Fruit fly (Drosophila melanogaster): Measurements from ENCODE around the gene Rrp6.

The Rrp6 gene

DNA sequence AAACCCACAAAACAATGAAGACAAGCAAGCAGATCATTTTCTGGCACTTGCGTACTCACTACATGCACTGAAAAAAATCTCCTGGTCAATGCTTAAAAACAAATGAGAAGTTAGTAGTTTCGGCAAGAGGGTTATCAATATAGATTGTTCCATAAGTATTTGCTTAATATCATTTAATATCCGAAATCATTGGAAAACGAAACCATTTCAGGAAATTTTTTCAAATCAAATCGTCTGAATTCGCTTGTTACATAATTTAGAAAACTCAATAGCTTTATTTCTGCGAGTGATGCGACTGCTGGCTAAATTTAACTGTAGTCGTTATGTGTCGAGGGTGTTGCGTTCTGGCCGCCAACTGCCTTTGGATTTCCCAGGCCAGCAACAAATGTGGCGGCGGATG lies 7.9 kb downstream of the Rrp6 start:
- TF ChIP-seq noc (tag; optimal IDR thresholded peaks at IDR 0.05), result no peak

DNA sequence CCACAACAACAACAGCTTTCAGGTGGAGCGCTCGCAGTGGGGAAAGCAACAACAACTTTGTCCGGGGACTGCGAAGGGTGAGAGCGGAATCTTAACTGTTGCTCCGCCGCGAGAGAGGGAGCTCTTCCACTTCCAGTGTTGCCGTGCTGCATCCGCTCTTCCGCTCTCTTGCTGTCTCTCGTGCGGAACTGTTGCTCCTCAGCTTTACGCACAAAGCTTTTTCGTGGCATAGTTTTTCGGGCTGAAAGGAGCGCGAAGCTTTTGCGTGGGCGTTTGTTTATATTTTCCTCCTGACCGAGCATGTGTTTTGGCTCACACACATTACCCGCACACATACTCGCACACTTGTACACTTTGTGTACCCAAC lies 10.1 kb downstream of the Rrp6 start:
- no peak for TF ChIP-seq noc (tag; optimal IDR thresholded peaks at IDR 0.05)

DNA sequence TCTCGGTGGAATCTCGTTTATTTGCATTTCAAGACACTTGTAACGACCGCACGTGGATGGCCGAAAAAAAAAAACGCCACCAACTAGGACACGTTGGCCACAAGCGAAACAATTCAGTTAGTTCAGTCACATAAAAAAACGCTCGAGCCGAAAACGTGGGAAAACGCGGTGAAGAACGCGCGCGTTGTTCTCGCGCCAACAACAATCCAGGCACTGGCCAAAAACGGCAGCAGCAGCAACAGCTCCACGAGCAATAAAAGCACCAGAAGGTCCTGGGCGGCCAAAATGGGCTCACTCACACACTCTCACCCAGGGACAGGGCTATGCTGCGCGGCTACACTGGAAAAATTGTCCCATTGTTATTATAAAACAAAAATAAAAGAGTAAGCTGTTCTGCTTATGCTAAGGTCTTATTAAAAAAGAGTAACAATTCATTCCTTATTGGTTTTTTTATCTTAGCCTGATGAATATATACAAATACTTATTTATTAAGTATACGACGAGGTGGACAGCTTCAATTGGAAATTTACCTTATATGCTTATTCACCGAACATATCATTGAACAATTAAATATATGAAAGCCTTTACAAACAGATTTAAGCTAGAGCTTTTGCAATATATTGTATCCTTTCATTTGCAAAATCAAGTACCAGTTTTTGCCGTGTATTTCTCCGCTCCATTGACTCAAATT lies 10.6 kb downstream of the Rrp6 start, which contains the start of gene btsz:
Gene btsz (minus strand): TSS at position 215 of the 691 bp plus-strand sequence.
- TF ChIP-seq noc (tag; optimal IDR thresholded peaks at IDR 0.05), result no peak

DNA sequence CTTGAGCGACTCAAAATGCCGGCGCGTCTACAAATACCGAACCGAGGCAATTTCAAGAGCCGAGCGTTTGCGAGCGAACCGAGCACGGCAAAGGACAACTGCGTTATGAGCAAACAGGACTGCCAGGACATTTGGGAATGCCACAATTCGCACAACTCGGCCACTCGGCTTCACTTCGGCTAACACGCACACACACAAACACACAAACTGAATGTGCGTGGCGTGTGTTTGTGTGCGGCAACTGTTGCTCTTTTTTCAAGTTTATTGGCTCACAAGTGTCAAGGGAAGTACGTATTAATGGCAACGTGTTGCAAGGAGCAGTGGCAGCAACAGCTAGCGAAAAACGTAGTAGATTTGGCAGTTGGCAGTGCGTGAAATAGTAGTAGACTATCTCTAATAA lies 12.7 kb downstream of the Rrp6 start:
- no peak for TF ChIP-seq noc (tag; optimal IDR thresholded peaks at IDR 0.05)

DNA sequence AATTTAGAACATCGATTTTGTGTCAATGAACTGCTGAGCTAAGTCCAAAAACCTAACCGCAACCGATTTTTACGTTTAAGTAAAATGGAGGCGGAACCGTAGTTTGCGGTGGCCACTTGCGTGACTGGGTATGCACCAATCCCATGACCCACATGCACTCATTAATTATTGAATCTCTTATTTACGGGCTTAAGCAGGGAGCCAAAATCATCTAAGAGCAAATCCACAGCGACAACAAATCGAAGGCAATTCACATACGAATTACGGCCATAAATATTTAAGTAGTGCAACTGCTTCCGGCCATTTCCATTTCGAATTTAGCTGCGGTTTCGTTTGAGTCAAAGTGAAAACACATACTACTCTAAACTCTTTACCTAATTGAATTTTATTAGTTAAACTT lies 21.2 kb downstream of the Rrp6 start:
- TF ChIP-seq noc (tag; optimal IDR thresholded peaks at IDR 0.05), result no peak

DNA sequence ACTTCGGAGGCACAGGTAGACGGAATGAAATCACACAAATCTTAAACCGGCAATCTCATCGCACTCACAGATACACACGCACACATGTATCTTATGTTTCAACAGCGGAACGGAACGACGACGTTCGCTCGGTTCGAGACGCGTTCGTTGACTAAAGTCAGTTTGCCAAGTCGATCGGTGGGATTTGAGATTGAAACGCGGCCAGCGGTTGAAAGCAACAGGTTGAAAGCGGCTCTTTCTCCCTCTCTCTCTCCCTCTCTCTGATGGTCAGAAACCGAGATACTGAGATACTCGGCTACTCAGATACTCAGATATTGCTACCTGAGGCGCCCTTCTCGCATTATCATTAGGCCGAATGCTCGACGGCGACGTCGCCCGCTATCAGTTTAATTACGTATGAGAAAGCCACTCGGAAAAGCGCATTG lies 32.3 kb downstream of the Rrp6 start:
- TF ChIP-seq noc (tag; optimal IDR thresholded peaks at IDR 0.05), result peak; percentile 48

DNA sequence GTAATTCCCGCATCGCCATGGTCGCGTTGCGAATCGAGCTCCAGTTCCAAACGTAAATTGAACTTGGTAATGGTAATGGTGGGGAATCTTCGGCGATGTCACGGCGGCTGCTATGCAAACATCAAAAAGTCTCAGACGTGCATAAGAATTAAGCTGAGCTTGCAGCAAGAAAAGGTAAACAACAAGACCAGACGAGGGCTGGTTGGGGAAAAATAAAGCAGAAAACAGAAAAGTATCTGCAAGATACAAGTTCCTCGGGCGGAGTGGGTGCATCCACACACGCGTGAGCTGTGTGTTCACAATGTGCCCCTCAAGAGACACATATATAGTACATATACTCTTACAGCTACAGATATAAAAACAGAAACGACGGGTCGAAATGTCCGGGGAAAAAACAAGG lies 33.4 kb downstream of the Rrp6 start:
- TF ChIP-seq noc (tag; optimal IDR thresholded peaks at IDR 0.05), result no peak

DNA sequence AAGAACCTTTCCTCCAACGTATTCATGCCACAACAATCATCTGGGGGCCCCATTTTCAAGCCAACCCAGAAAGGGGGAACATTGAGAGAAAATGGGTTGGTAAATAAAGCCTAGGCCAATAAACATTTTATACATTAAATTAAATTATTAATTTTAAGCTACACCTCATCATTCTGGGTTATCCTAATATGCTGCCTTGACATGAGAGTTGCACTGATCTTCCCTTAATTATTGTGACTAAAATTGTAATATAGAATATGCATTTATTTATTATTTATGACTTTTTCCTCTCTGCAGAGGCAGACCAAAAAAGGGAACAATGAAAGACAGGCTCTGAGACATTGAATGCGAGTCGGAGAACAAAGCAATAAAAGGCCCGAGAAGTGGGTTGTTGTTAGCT lies 38.2 kb downstream of the Rrp6 start:
- TF ChIP-seq noc (tag; optimal IDR thresholded peaks at IDR 0.05), result no peak

DNA sequence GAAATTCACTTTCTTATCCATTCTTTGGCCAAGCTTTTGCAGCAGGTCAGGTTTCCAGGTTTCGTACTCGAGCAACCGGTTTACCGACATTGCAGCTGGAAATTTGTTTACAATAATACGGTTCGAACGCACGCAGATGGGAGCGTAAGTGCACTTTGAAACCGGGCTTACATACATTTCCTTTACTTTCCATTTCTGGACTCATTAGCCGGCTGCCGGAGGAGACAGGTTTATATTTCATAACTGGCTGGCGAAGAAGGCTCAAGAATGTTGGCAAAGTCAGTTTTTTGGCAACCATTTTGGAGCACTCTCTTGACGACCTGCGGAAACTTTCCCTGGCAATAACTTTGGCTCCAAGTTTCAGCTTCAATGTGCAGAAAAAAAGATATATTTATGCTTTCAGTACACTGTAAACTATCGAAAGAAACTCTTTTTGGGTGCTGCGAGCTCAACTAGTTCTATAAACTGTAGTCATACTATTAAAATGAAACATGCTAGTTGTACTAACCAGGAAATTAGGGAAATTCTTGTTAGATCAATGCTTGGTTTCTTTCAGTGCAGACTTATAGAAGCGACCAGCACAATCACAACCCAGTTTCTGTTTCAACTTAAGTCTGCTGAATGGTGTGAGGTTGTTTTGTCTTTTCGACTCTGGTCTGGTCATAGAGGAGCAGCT lies 39.0 kb downstream of the Rrp6 start:
- TF ChIP-seq noc (tag; optimal IDR thresholded peaks at IDR 0.05), result no peak

DNA sequence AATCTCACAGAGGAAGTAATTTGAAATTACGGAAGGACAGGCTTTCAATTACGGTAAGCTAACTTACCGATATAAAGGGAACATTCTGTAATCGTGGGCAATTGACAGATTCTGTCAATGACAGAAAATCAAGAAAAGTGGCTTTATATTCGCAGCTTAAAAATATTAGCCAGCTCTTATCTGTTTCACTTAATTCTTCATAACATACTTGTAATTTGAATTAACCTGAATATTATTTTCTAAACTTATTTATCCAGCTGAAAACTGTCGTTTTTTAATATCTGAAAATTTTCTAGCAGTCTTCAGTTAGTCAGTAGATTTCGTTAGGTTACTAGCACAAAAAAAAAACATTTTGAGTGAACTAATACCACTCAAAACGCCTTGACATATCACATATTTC lies 41.3 kb downstream of the Rrp6 start, which contains the start of gene CG3610:
Gene CG3610 (plus strand): TSS at position 301 of the 400 bp plus-strand sequence.
- TF ChIP-seq noc (tag; optimal IDR thresholded peaks at IDR 0.05), result no peak
